Fruit fly (Drosophila melanogaster) whole organism, embryonic: Measurements from ENCODE around the gene Csp.
A peak's percentile ranks its signal among the peaks of the same experiment; 100 is the strongest.

ENCODE experiments used
- Ada2b ChIP-seq: fragments of 200-800 bp; sonication (Bioruptor generic); IDR thresholded peaks from 2 replicates; pipeline ENCODE4 v1.3.6; 2022; ENCODE audit warnings: missing biosample characterization, missing genetic modification characterization
- Aef1 ChIP-seq: fragments of 200-800 bp; sonication (Bioruptor generic); IDR thresholded peaks from 3 replicates; pipeline ENCODE4 v1.3.6; 2022; ENCODE audit warnings: missing biosample characterization, missing genetic modification characterization
- Asciz ChIP-seq: fragments of 200-800 bp; sonication (Bioruptor generic); optimal IDR thresholded peaks from 2 replicates; lab custom pipeline; 2017; ENCODE audit warnings: missing biosample characterization, mild to moderate bottlenecking, missing genetic modification characterization, missing genetic modification reagents
- CG10462 ChIP-seq: fragments of 200-800 bp; sonication (Bioruptor generic); optimal IDR thresholded peaks from 2 replicates; lab custom pipeline; 2016; ENCODE audit warnings: missing biosample characterization, missing genetic modification characterization
- CG12391 ChIP-seq: fragments of 200-800 bp; sonication (Bioruptor generic); optimal IDR thresholded peaks from 3 replicates; lab custom pipeline; 2018; ENCODE audit warnings: missing biosample characterization, mild to moderate bottlenecking, missing genetic modification characterization, moderate library complexity
- CG12769 ChIP-seq: fragments of 200-800 bp; sonication (Bioruptor generic); optimal IDR thresholded peaks from 2 replicates; lab custom pipeline; 2019; ENCODE audit warnings: missing biosample characterization, mild to moderate bottlenecking, missing genetic modification characterization, moderate library complexity
- CG13894 ChIP-seq: fragments of 200-800 bp; sonication (Bioruptor generic); optimal IDR thresholded peaks from 3 replicates; lab custom pipeline; 2018; ENCODE audit warnings: missing biosample characterization, mild to moderate bottlenecking, missing genetic modification characterization, moderate library complexity
- CG1602 ChIP-seq: fragments of 200-800 bp; sonication (Bioruptor generic); optimal IDR thresholded peaks from 3 replicates; lab custom pipeline; 2016; ENCODE audit warnings: missing biosample characterization, missing genetic modification characterization
- CG1603 ChIP-seq: fragments of 200-800 bp; sonication (Bioruptor generic); optimal IDR thresholded peaks from 2 replicates; lab custom pipeline; 2019; ENCODE audit warnings: missing biosample characterization, mild to moderate bottlenecking, missing genetic modification characterization, moderate library complexity
- CG1792 ChIP-seq: fragments of 200-800 bp; sonication (Bioruptor generic); optimal IDR thresholded peaks from 2 replicates; lab custom pipeline; 2016; ENCODE audit warnings: missing biosample characterization, missing genetic modification characterization
- CG18476 ChIP-seq: fragments of 200-800 bp; sonication (Bioruptor generic); optimal IDR thresholded peaks from 2 replicates; lab custom pipeline; 2016; ENCODE audit warnings: missing biosample characterization, mild to moderate bottlenecking, missing genetic modification characterization
- CG18764 ChIP-seq: fragments of 200-800 bp; sonication (Bioruptor generic); optimal IDR thresholded peaks from 3 replicates; lab custom pipeline; 2016; ENCODE audit warnings: missing biosample characterization, missing genetic modification characterization
- CG2199 ChIP-seq: fragments of 200-800 bp; sonication (Bioruptor generic); IDR thresholded peaks from 3 replicates; pipeline ENCODE4 v1.3.6; 2022; ENCODE audit warnings: missing biosample characterization, missing genetic modification characterization
- CG2875 ChIP-seq: fragments of 200-800 bp; sonication (Bioruptor generic); optimal IDR thresholded peaks from 2 replicates; lab custom pipeline; 2017; ENCODE audit warnings: missing biosample characterization, mild to moderate bottlenecking, missing genetic modification characterization, missing genetic modification reagents
- CG3407 ChIP-seq: fragments of 200-800 bp; sonication (Bioruptor generic); optimal IDR thresholded peaks from 2 replicates; lab custom pipeline; 2018; ENCODE audit warnings: missing biosample characterization, mild to moderate bottlenecking, missing genetic modification characterization
- CG3838 ChIP-seq: fragments of 200-800 bp; sonication (Bioruptor generic); optimal IDR thresholded peaks from 3 replicates; lab custom pipeline; 2016; ENCODE audit warnings: missing biosample characterization, missing genetic modification characterization
- CG3847 ChIP-seq: fragments of 200-800 bp; sonication (Bioruptor generic); IDR thresholded peaks from 2 replicates; pipeline ENCODE4 v1.3.6; 2022; ENCODE audit warnings: missing biosample characterization, missing genetic modification characterization
- CG8359 ChIP-seq: fragments of 200-800 bp; sonication (Bioruptor generic); optimal IDR thresholded peaks from 2 replicates; lab custom pipeline; 2017; ENCODE audit warnings: missing biosample characterization, mild to moderate bottlenecking, missing genetic modification characterization, borderline replicate concordance
- D ChIP-seq, 2 experiments: fragments of 200-800 bp in 1 of 2; fragments of >200 bp in 1 of 2; sonication (Bioruptor generic) in 1 of 2; optimal IDR thresholded peaks; 2 replicates in 1 of 2; 3 replicates in 1 of 2; lab custom pipeline; 2017; ENCODE audit warnings: mild to moderate bottlenecking in 1 of 2, missing biosample characterization in 1 of 2, missing genetic modification characterization in 1 of 2, missing genetic modification reagents in 1 of 2
- Dad ChIP-seq: fragments of 200-800 bp; sonication (Bioruptor generic); optimal IDR thresholded peaks from 3 replicates; lab custom pipeline; 2016; ENCODE audit warnings: missing biosample characterization, missing genetic modification characterization
- Dp ChIP-seq: fragments of 200-800 bp; sonication (Bioruptor generic); optimal IDR thresholded peaks from 2 replicates; lab custom pipeline; 2018; ENCODE audit warnings: missing biosample characterization, mild to moderate bottlenecking, missing genetic modification characterization, moderate library complexity
- E2f2 ChIP-seq: fragments of 200-800 bp; sonication (Bioruptor generic); IDR thresholded peaks from 2 replicates; pipeline ENCODE4 v1.3.6; 2022; ENCODE audit warnings: missing biosample characterization, missing genetic modification characterization
- Ets65A ChIP-seq: fragments of 200-800 bp; sonication (Bioruptor generic); peaks from one replicate; lab custom pipeline; 2016; ENCODE audit warnings: missing biosample characterization, missing genetic modification characterization
- Hand ChIP-seq: fragments of 200-800 bp; sonication (Bioruptor generic); optimal IDR thresholded peaks from 2 replicates; lab custom pipeline; 2017; ENCODE audit warnings: mild to moderate bottlenecking, missing biosample characterization, missing genetic modification reagents, missing genetic modification characterization
- HmgD ChIP-seq: fragments of 200-800 bp; sonication (Bioruptor generic); optimal IDR thresholded peaks from 3 replicates; lab custom pipeline; 2016; ENCODE audit warnings: missing biosample characterization, missing genetic modification characterization
- Max ChIP-seq: fragments of 200-800 bp; sonication (Bioruptor generic); optimal IDR thresholded peaks from 2 replicates; lab custom pipeline; 2016; ENCODE audit warnings: missing biosample characterization, mild to moderate bottlenecking, missing genetic modification characterization
- bbx ChIP-seq: fragments of 200-800 bp; sonication (Bioruptor generic); IDR thresholded peaks from 2 replicates; pipeline ENCODE4 v1.3.6; 2022; ENCODE audit warnings: missing biosample characterization, missing genetic modification characterization; ENCODE audit not compliant: partially characterized antibody
- btn ChIP-seq: fragments of 200-800 bp; sonication (Bioruptor generic); optimal IDR thresholded peaks from 2 replicates; lab custom pipeline; 2016; ENCODE audit warnings: missing biosample characterization, missing genetic modification characterization
- cad ChIP-seq: fragments of >200 bp; optimal IDR thresholded peaks from 2 replicates; lab custom pipeline; 2017; ENCODE audit warnings: missing biosample characterization, missing genetic modification characterization
- cas ChIP-seq: fragments of 200-800 bp; sonication (Bioruptor generic); IDR thresholded peaks from 2 replicates; pipeline ENCODE4 v1.3.6; 2022; ENCODE audit warnings: missing biosample characterization, missing genetic modification characterization
- en ChIP-seq: fragments of 200-800 bp; sonication (Bioruptor generic); optimal IDR thresholded peaks from 2 replicates; lab custom pipeline; 2016; ENCODE audit warnings: missing biosample characterization, missing genetic modification characterization
- hbn ChIP-seq: fragments of 200-800 bp; sonication (Bioruptor generic); IDR thresholded peaks from 2 replicates; pipeline ENCODE4 v1.3.6; 2022; ENCODE audit warnings: missing biosample characterization, missing genetic modification characterization; ENCODE audit not compliant: partially characterized antibody
- inv ChIP-seq: fragments of 200-800 bp; sonication (Bioruptor generic); IDR thresholded peaks from 2 replicates; pipeline ENCODE4 v1.3.6; 2022; ENCODE audit warnings: missing biosample characterization, missing genetic modification characterization; ENCODE audit not compliant: partially characterized antibody
- kay ChIP-seq: fragments of 200-800 bp; sonication (Bioruptor generic); optimal IDR thresholded peaks from 2 replicates; lab custom pipeline; 2016; ENCODE audit warnings: missing biosample characterization, missing genetic modification characterization
- kni ChIP-seq: fragments of 200-800 bp; sonication (Bioruptor generic); optimal IDR thresholded peaks from 3 replicates; lab custom pipeline; 2017; ENCODE audit warnings: mild to moderate bottlenecking, missing biosample characterization, missing genetic modification reagents, missing genetic modification characterization
- lab ChIP-seq: fragments of 200-800 bp; sonication (Bioruptor generic); optimal IDR thresholded peaks from 3 replicates; lab custom pipeline; 2017; ENCODE audit warnings: missing biosample characterization, missing genetic modification characterization, mild to moderate bottlenecking, moderate library complexity, missing genetic modification reagents
- mirr ChIP-seq: fragments of 200-800 bp; sonication (Bioruptor generic); optimal IDR thresholded peaks from 3 replicates; lab custom pipeline; 2018; ENCODE audit warnings: missing biosample characterization, mild to moderate bottlenecking, missing genetic modification characterization
- pzg ChIP-seq: fragments of 200-800 bp; sonication (Bioruptor generic); optimal IDR thresholded peaks from 3 replicates; lab custom pipeline; 2018; ENCODE audit warnings: missing biosample characterization, mild to moderate bottlenecking, missing genetic modification characterization, moderate library complexity
- schlank ChIP-seq: fragments of 200-800 bp; sonication (Bioruptor generic); optimal IDR thresholded peaks from 2 replicates; lab custom pipeline; 2018; ENCODE audit warnings: missing biosample characterization, mild to moderate bottlenecking, missing genetic modification characterization
- sisA ChIP-seq: fragments of 200-800 bp; sonication (Bioruptor generic); IDR thresholded peaks from 2 replicates; pipeline ENCODE4 v1.3.6; 2022; ENCODE audit warnings: missing biosample characterization, missing genetic modification characterization
- tap ChIP-seq: fragments of 200-800 bp; optimal IDR thresholded peaks from 3 replicates; lab custom pipeline; 2019; ENCODE audit warnings: missing biosample characterization, mild to moderate bottlenecking, missing genetic modification characterization, moderate library complexity
- tin ChIP-seq: fragments of 200-800 bp; sonication (Bioruptor generic); optimal IDR thresholded peaks from 3 replicates; lab custom pipeline; 2016; ENCODE audit warnings: missing biosample characterization, missing genetic modification characterization
- trem ChIP-seq: fragments of 200-800 bp; optimal IDR thresholded peaks from 3 replicates; lab custom pipeline; 2019; ENCODE audit warnings: missing biosample characterization, mild to moderate bottlenecking, missing genetic modification characterization, moderate library complexity
- tup ChIP-seq: fragments of 200-800 bp; sonication (Bioruptor generic); optimal IDR thresholded peaks from 2 replicates; lab custom pipeline; 2016; ENCODE audit warnings: missing biosample characterization, mild to moderate bottlenecking, missing genetic modification characterization, moderate library complexity
- unc-4 ChIP-seq: fragments of 200-800 bp; sonication (Bioruptor generic); IDR thresholded peaks from 2 replicates; pipeline ENCODE4 v1.3.6; 2022; ENCODE audit warnings: missing biosample characterization, missing genetic modification characterization; ENCODE audit not compliant: partially characterized antibody
- vfl ChIP-seq: fragments of 200-800 bp; sonication (Bioruptor generic); optimal IDR thresholded peaks from 2 replicates; lab custom pipeline; 2016; ENCODE audit warnings: missing biosample characterization, missing genetic modification characterization
- z ChIP-seq: fragments of 200-800 bp; sonication (Bioruptor generic); IDR thresholded peaks from 3 replicates; pipeline ENCODE4 v1.3.6; 2022; ENCODE audit warnings: missing biosample characterization, missing genetic modification characterization
- zfh2 ChIP-seq: fragments of 200-800 bp; sonication (Bioruptor generic); optimal IDR thresholded peaks from 2 replicates; lab custom pipeline; 2016; ENCODE audit warnings: missing biosample characterization, missing genetic modification characterization

Gene Csp

DNA sequence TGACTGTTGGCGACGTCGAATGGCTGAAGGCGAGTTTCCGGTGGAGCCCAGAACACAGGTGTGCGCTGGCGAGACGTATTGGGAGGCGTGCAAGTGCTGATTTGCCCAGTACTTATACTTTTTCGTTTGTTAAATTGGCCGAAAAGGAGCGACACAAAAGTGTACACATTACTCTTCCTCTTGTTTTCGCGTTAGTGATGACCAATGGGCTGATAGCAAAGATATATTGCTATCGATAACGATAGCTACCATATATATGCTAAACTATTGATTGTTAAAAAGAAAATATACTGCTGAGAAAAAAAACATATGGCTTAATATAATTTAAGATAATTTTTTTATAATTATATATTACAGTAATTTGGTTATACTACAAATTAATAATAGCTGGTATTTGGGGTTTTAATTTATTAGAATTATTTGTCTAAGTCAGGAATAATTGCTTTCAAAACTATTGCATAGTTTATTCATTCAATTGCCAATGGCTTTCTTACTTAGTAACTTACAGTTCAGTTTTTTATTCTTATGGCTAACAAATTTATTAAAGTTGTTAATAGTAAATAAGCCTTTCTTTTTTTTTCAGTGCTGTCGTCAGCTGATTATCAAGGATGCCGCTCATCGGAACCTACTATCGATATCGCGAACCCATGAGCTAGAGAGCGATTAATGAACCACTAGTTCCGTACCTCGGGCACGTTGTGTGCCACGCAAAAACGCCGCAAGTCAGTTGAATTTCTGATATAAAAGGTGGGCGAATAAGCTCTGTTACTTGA, 21.0 kb downstream of the Csp start, which contains the start of the genes Hem and IleRS (continued):
- no peak for TF ChIP-seq schlank (tag; lab: Kevin White, UChicago)
- peak; percentile 86 for TF ChIP-seq CG10462 (GFP tag; lab: Kevin White, UChicago)
- peak; percentile 97 for TF ChIP-seq Ets65A (GFP tag; lab: Kevin White, UChicago)
- no peak for TF ChIP-seq mirr (GFP tag; lab: Kevin White, UChicago)
- TF ChIP-seq Dp: peak; percentile 29
- TF ChIP-seq Ada2b (GFP tag; lab: Robert Waterston, UW): peak; percentile 85
- peak; percentile 84 for TF ChIP-seq CG2875
- TF ChIP-seq Dad (GFP tag; lab: Kevin White, UChicago): peak; percentile 83
- TF ChIP-seq Aef1 (GFP tag; lab: Robert Waterston, UW): peak; percentile 89
- TF ChIP-seq Max (GFP tag; lab: Kevin White, UChicago): peak; percentile 90
- peak; percentile 70 for TF ChIP-seq Hand
- peak; percentile 78 for TF ChIP-seq CG3838 (GFP tag; lab: Kevin White, UChicago)
- peak; percentile 88 for TF ChIP-seq sisA
- TF ChIP-seq cas (GFP tag; lab: Robert Waterston, UW): peak; percentile 68; the same call in 1 of the 2 replicates
- TF ChIP-seq CG12769 (tag; lab: Kevin White, UChicago): no peak
- peak; percentile 80 for TF ChIP-seq zfh2
- peak; percentile 93 for TF ChIP-seq lab (GFP tag; lab: Kevin White, UChicago)
- peak; percentile 94 for TF ChIP-seq tin
- peak; percentile 98 for TF ChIP-seq CG12391
- TF ChIP-seq z (GFP tag; lab: Robert Waterston, UW): no peak
- TF ChIP-seq tup (GFP tag; lab: Kevin White, UChicago): peak; percentile 65
- TF ChIP-seq kay: peak; percentile 89
- peak; percentile 73 for TF ChIP-seq vfl (GFP tag; lab: Kevin White, UChicago)
- TF ChIP-seq bbx (GFP tag; lab: Robert Waterston, UW): peak; percentile 85
- TF ChIP-seq HmgD (GFP tag; lab: Kevin White, UChicago): peak; percentile 71
- peak; percentile 52 for TF ChIP-seq pzg (GFP tag; lab: Kevin White, UChicago)
- TF ChIP-seq D (optimal IDR thresholded peaks at IDR 0.05; lab: Kevin White, UChicago): no peak
- no peak for TF ChIP-seq D (GFP tag; optimal IDR thresholded peaks at IDR 0.05; lab: Kevin White, UChicago)
- TF ChIP-seq CG13894 (tag; lab: Kevin White, UChicago): no peak
- peak; percentile 76 for TF ChIP-seq CG1792 (GFP tag; lab: Kevin White, UChicago)
- TF ChIP-seq CG8359 (GFP tag; lab: Kevin White, UChicago): peak; percentile 70
- peak; percentile 93 for TF ChIP-seq trem (tag; lab: Kevin White, UChicago)
- peak; percentile 64; the same call in 1 of the 2 replicates for TF ChIP-seq inv
- TF ChIP-seq CG18764: peak; percentile 91
- no peak for TF ChIP-seq kni (GFP tag; lab: Kevin White, UChicago)
- peak; percentile 72 for TF ChIP-seq E2f2 (GFP tag; lab: Robert Waterston, UW)
- peak; percentile 53 for TF ChIP-seq hbn (GFP tag; lab: Robert Waterston, UW)
- TF ChIP-seq CG1602: peak; percentile 95
- TF ChIP-seq CG3407: peak; percentile 85
- TF ChIP-seq CG18476 (GFP tag; lab: Kevin White, UChicago): peak; percentile 80
- peak; percentile 87 for TF ChIP-seq Asciz
- TF ChIP-seq CG3847 (GFP tag; lab: Robert Waterston, UW): peak; percentile 90
- no peak for TF ChIP-seq CG1603 (tag; lab: Kevin White, UChicago)
- peak; percentile 82 for TF ChIP-seq unc-4 (GFP tag; lab: Robert Waterston, UW)
- TF ChIP-seq btn (GFP tag; lab: Kevin White, UChicago): peak; percentile 32
- no peak for TF ChIP-seq cad
- TF ChIP-seq en (GFP tag; lab: Kevin White, UChicago): peak; percentile 69
- TF ChIP-seq tap (tag; lab: Kevin White, UChicago): no peak
- peak; percentile 76; the same call in 1 of the 3 replicates for TF ChIP-seq CG2199 (GFP tag; lab: Robert Waterston, UW)
